Worm (Caenorhabditis elegans) whole organism, young adult: ENCODE measurements around the gene W02B8.1.

Source experiments
- attf-3 ChIP-seq: fragments of 200-800 bp; sonication (Bioruptor generic); conservative IDR thresholded peaks from 2 replicates; pipeline ENCODE4 v1.3.6; 2022; ENCODE audit warnings: missing genetic modification reagents, missing genetic modification characterization, missing compliant biosample characterization
- ccch-3 ChIP-seq: fragments of 200-800 bp; sonication (Bioruptor generic); optimal IDR thresholded peaks from 2 replicates; lab custom pipeline; 2018; ENCODE audit warnings: mild to moderate bottlenecking, missing genetic modification characterization, missing compliant biosample characterization
- dpl-1 ChIP-seq: fragments of 150-350 bp; optimal IDR thresholded peaks from 2 replicates; lab custom pipeline; 2014; ENCODE audit warnings: missing biosample characterization, missing genetic modification reagents, missing genetic modification characterization
- nfya-1 ChIP-seq: sonication (generic microtip); optimal IDR thresholded peaks from 2 replicates; lab custom pipeline; 2017; ENCODE audit warnings: antibody characterized with exemption, missing compliant biosample characterization, missing genetic modification characterization, borderline replicate concordance; ENCODE audit not compliant: insufficient read depth
- nhr-90 ChIP-seq: sonication (generic microtip); optimal IDR thresholded peaks from 2 replicates; lab custom pipeline; 2016; ENCODE audit warnings: missing genotype, mild to moderate bottlenecking, missing genetic modification characterization, missing compliant biosample characterization
- pha-4 ChIP-seq: fragments of 150-350 bp; sonication (generic microtip); optimal IDR thresholded peaks from 2 replicates; lab custom pipeline; 2014; ENCODE audit warnings: missing biosample characterization, missing genetic modification reagents, missing genetic modification characterization
- snpc-4 ChIP-seq, 5 experiments: fragments of 150-350 bp in 1 of 5; sonication (generic microtip) in 4 of 5; optimal IDR thresholded peaks; 2 replicates each; lab custom pipeline; 2014 to 2018; ENCODE audit warnings: missing genetic modification characterization in 5 of 5, missing biosample characterization in 3 of 5, antibody characterized with exemption in 2 of 5, mild to moderate bottlenecking in 2 of 5, missing compliant biosample characterization in 2 of 5, missing genotype in 2 of 5, moderate library complexity in 2 of 5, missing genetic modification reagents in 1 of 5

- TF ChIP-seq nhr-90 (tag; lab: Kevin White, UChicago) = no peak
- TF ChIP-seq nfya-1 (tag; lab: Kevin White, UChicago) = no peak
- TF ChIP-seq snpc-4 (GFP tag; optimal IDR thresholded peaks at IDR 0.05; lab: Kevin White, UChicago) = no peak
- no peak for TF ChIP-seq snpc-4 (tag; optimal IDR thresholded peaks at IDR 0.05; lab: Kevin White, UChicago)
- TF ChIP-seq dpl-1 = no peak
- no peak for TF ChIP-seq pha-4 (tag; lab: Kevin White, UChicago)
- TF ChIP-seq ccch-3 (GFP tag; lab: Kevin White, UChicago) = no peak
- TF ChIP-seq attf-3 (GFP tag; lab: Robert Waterston, UW) = no peak
Measured at ce11 chrII:13855352-13855751, 46.6 kb downstream of the W02B8.1 start.
